Worm (Caenorhabditis elegans) whole organism, L4 larva: ENCODE results near the gene C49C3.4.

ENCODE experiments used
- F10B5.3 ChIP-seq: sonication (generic microtip); optimal IDR thresholded peaks from 2 replicates; lab custom pipeline; 2016; ENCODE audit warnings: mild to moderate bottlenecking, missing genetic modification characterization, missing compliant biosample characterization
- F26F4.8 ChIP-seq: fragments of 200-800 bp; sonication (Bioruptor generic); conservative IDR thresholded peaks from 2 replicates; pipeline ENCODE4 v1.3.6; 2022; ENCODE audit warnings: missing genetic modification characterization, missing compliant biosample characterization
- F37D6.2 ChIP-seq: sonication (generic microtip); optimal IDR thresholded peaks from 2 replicates; lab custom pipeline; 2016; ENCODE audit warnings: mild to moderate bottlenecking, missing genetic modification characterization, missing compliant biosample characterization
- F44E2.7 ChIP-seq: fragments of 200-800 bp; sonication (Bioruptor generic); IDR thresholded peaks from 2 replicates; pipeline ENCODE4 v2.1.2; 2022; ENCODE audit warnings: missing genetic modification characterization, missing compliant biosample characterization
- R02D3.7 ChIP-seq: fragments of 150-350 bp; sonication (generic microtip); optimal IDR thresholded peaks from 3 replicates; lab custom pipeline; 2014; ENCODE audit warnings: missing biosample characterization, missing genetic modification characterization
- T20F7.1 ChIP-seq: fragments of 200-800 bp; sonication (Bioruptor generic); optimal IDR thresholded peaks from 2 replicates; lab custom pipeline; 2018; ENCODE audit warnings: mild to moderate bottlenecking, missing genetic modification characterization, missing compliant biosample characterization
- T26A8.4 ChIP-seq: fragments of 200-800 bp; sonication (Bioruptor generic); IDR thresholded peaks from 2 replicates; pipeline ENCODE4 v1.3.6; 2022; ENCODE audit warnings: missing genetic modification characterization, missing compliant biosample characterization
- Y5F2A.4 ChIP-seq: fragments of 200-800 bp; sonication (Bioruptor generic); optimal IDR thresholded peaks from 2 replicates; lab custom pipeline; 2018; ENCODE audit warnings: mild to moderate bottlenecking, missing genetic modification characterization, missing compliant biosample characterization
- ZK337.2 ChIP-seq: fragments of 200-800 bp; sonication (Bioruptor generic); IDR thresholded peaks from 2 replicates; pipeline ENCODE4 v1.3.6; 2022; ENCODE audit warnings: missing genetic modification reagents, missing genetic modification characterization, missing compliant biosample characterization
- aha-1 ChIP-seq: fragments of 150-350 bp; peaks from one replicate; lab custom pipeline; 2014; ENCODE audit warnings: missing biosample characterization, missing genetic modification characterization
- ceh-20 ChIP-seq: fragments of 200-800 bp; sonication (Bioruptor generic); IDR thresholded peaks from 2 replicates; pipeline ENCODE4 v1.3.6; 2022; ENCODE audit warnings: missing genetic modification reagents, missing genetic modification characterization, missing compliant biosample characterization
- ceh-32 ChIP-seq: sonication (generic microtip); optimal IDR thresholded peaks from 2 replicates; lab custom pipeline; 2016; ENCODE audit warnings: mild to moderate bottlenecking, missing genetic modification characterization, missing compliant biosample characterization; ENCODE audit not compliant: poor library complexity
- ceh-82 ChIP-seq: sonication (generic microtip); optimal IDR thresholded peaks from 2 replicates; lab custom pipeline; 2017; ENCODE audit warnings: missing biosample characterization, missing genetic modification characterization
- daf-8 ChIP-seq: fragments of 200-800 bp; sonication (Bioruptor generic); IDR thresholded peaks from 2 replicates; pipeline ENCODE4 v1.3.6; 2022; ENCODE audit warnings: missing genetic modification characterization, missing compliant biosample characterization
- dmd-6 ChIP-seq: fragments of 200-800 bp; sonication (Bioruptor generic); IDR thresholded peaks from 2 replicates; pipeline ENCODE4 v1.3.6; 2022; ENCODE audit warnings: missing genetic modification reagents, missing genetic modification characterization, missing compliant biosample characterization
- dpl-1 ChIP-seq: fragments of 150-350 bp; optimal IDR thresholded peaks from 2 replicates; lab custom pipeline; 2014; ENCODE audit warnings: missing biosample characterization, missing genetic modification reagents, missing genetic modification characterization
- egl-27 ChIP-seq: sonication (generic microtip); optimal IDR thresholded peaks from 3 replicates; lab custom pipeline; 2017; ENCODE audit warnings: missing biosample characterization, missing genetic modification reagents, missing genetic modification characterization
- egl-43 ChIP-seq: fragments of 200-800 bp; sonication (Bioruptor generic); IDR thresholded peaks from 2 replicates; pipeline ENCODE4 v1.3.6; 2022; ENCODE audit warnings: missing genetic modification reagents, missing genetic modification characterization, missing compliant biosample characterization
- hlh-30 ChIP-seq: sonication (generic microtip); optimal IDR thresholded peaks from 2 replicates; lab custom pipeline; 2017; ENCODE audit warnings: antibody characterized with exemption, mild to moderate bottlenecking, missing genetic modification characterization, missing compliant biosample characterization; ENCODE audit not compliant: insufficient read depth
- jun-1 ChIP-seq: fragments of 150-350 bp; optimal IDR thresholded peaks from 2 replicates; lab custom pipeline; 2014; ENCODE audit warnings: missing biosample characterization, missing genetic modification reagents, missing genetic modification characterization
- lim-7 ChIP-seq: fragments of 200-800 bp; sonication (Bioruptor generic); IDR thresholded peaks from 2 replicates; pipeline ENCODE4 v1.3.6; 2022; ENCODE audit warnings: missing genetic modification characterization, missing compliant biosample characterization
- lin-1 ChIP-seq: fragments of 200-800 bp; sonication (Bioruptor generic); IDR thresholded peaks from 2 replicates; pipeline ENCODE4 v1.3.6; 2022; ENCODE audit warnings: missing genetic modification reagents, missing genetic modification characterization, missing compliant biosample characterization
- lin-13 ChIP-seq: fragments of 150-350 bp; optimal IDR thresholded peaks from 2 replicates; lab custom pipeline; 2014; ENCODE audit warnings: missing biosample characterization, missing genetic modification reagents, missing genetic modification characterization
- lir-3 ChIP-seq: sonication (generic microtip); optimal IDR thresholded peaks from 2 replicates; lab custom pipeline; 2016; ENCODE audit warnings: mild to moderate bottlenecking, missing genetic modification characterization, missing compliant biosample characterization
- lsy-2 ChIP-seq, 2 experiments: fragments of 150-350 bp in 1 of 2; sonication (generic microtip) in 1 of 2; optimal IDR thresholded peaks; 2 replicates each; lab custom pipeline; 2014 to 2017; ENCODE audit warnings: missing biosample characterization in 2 of 2, missing genetic modification characterization in 2 of 2
- madf-5 ChIP-seq, 2 experiments: fragments of 200-800 bp; sonication (Bioruptor generic); IDR thresholded peaks; 2 replicates each; pipeline ENCODE4 v1.3.6; 2022; ENCODE audit warnings: missing compliant biosample characterization in 2 of 2, missing genetic modification characterization in 2 of 2
- mdl-1 ChIP-seq, 2 experiments: fragments of 150-350 bp in 1 of 2; sonication (generic microtip) in 1 of 2; optimal IDR thresholded peaks; 2 replicates each; lab custom pipeline; 2014 to 2017; ENCODE audit warnings: missing biosample characterization in 2 of 2, missing genetic modification characterization in 2 of 2
- mep-1 ChIP-seq: fragments of 150-350 bp; sonication (generic microtip); optimal IDR thresholded peaks from 3 replicates; lab custom pipeline; 2014; ENCODE audit warnings: missing biosample characterization, missing genetic modification characterization
- mes-2 ChIP-seq: sonication (generic microtip); optimal IDR thresholded peaks from 2 replicates; lab custom pipeline; 2016; ENCODE audit warnings: missing genotype, mild to moderate bottlenecking, missing genetic modification characterization, missing compliant biosample characterization; ENCODE audit not compliant: poor library complexity, severe bottlenecking
- nhr-25 ChIP-seq: sonication (generic microtip); optimal IDR thresholded peaks from 2 replicates; lab custom pipeline; 2017; ENCODE audit warnings: missing genetic modification characterization, mild to moderate bottlenecking, missing compliant biosample characterization, antibody characterized with exemption, moderate library complexity, borderline replicate concordance; ENCODE audit not compliant: insufficient read depth
- nhr-42 ChIP-seq: fragments of 200-800 bp; sonication (Bioruptor generic); IDR thresholded peaks from 2 replicates; pipeline ENCODE4 v1.3.6; 2022; ENCODE audit warnings: missing genetic modification characterization, missing compliant biosample characterization
- nhr-48 ChIP-seq: sonication (generic microtip); optimal IDR thresholded peaks from 2 replicates; lab custom pipeline; 2016; ENCODE audit warnings: mild to moderate bottlenecking, missing genetic modification characterization, missing compliant biosample characterization
- nhr-6 ChIP-seq: fragments of 150-350 bp; optimal IDR thresholded peaks from 2 replicates; lab custom pipeline; 2014; ENCODE audit warnings: missing biosample characterization, missing genetic modification characterization
- nhr-77 ChIP-seq: fragments of 150-350 bp; optimal IDR thresholded peaks from 2 replicates; lab custom pipeline; 2014; ENCODE audit warnings: missing biosample characterization, missing genetic modification characterization
- php-3 ChIP-seq: fragments of 200-800 bp; sonication (Bioruptor generic); IDR thresholded peaks from 2 replicates; pipeline ENCODE4 v1.3.6; 2022; ENCODE audit warnings: missing genetic modification reagents, missing genetic modification characterization, missing compliant biosample characterization
- saeg-2 ChIP-seq: fragments of 200-800 bp; sonication (Bioruptor generic); IDR thresholded peaks from 2 replicates; pipeline ENCODE4 v1.3.6; 2022; ENCODE audit warnings: missing genetic modification reagents, missing genetic modification characterization, missing compliant biosample characterization
- skn-1 ChIP-seq: fragments of 150-350 bp; optimal IDR thresholded peaks from 2 replicates; lab custom pipeline; 2014; ENCODE audit warnings: missing biosample characterization, missing genetic modification characterization
- snpc-4 ChIP-seq: fragments of 150-350 bp; optimal IDR thresholded peaks from 2 replicates; lab custom pipeline; 2014; ENCODE audit warnings: missing biosample characterization, missing genetic modification characterization
- spr-1 ChIP-seq: sonication (generic microtip); optimal IDR thresholded peaks from 2 replicates; lab custom pipeline; 2016; ENCODE audit warnings: mild to moderate bottlenecking, missing genetic modification characterization, missing compliant biosample characterization
- tag-97 ChIP-seq: fragments of 200-800 bp; sonication (Bioruptor generic); IDR thresholded peaks from 2 replicates; pipeline ENCODE4 v1.3.6; 2022; ENCODE audit warnings: missing genetic modification characterization, missing compliant biosample characterization
- tra-1 ChIP-seq: fragments of 200-800 bp; sonication (Bioruptor generic); IDR thresholded peaks from 2 replicates; pipeline ENCODE4 v1.3.6; 2022; ENCODE audit warnings: missing genetic modification reagents, missing genetic modification characterization, missing compliant biosample characterization
- unc-130 ChIP-seq: sonication (generic microtip); optimal IDR thresholded peaks from 2 replicates; lab custom pipeline; 2016; ENCODE audit warnings: missing genetic modification reagents, missing genetic modification characterization, missing compliant biosample characterization
- unc-39 ChIP-seq: sonication (generic microtip); optimal IDR thresholded peaks from 2 replicates; lab custom pipeline; 2017; ENCODE audit warnings: missing biosample characterization, missing genetic modification characterization
- vab-7 ChIP-seq: fragments of 200-800 bp; sonication (Bioruptor generic); IDR thresholded peaks from 2 replicates; pipeline ENCODE4 v1.3.6; 2022; ENCODE audit warnings: missing genetic modification reagents, missing genetic modification characterization, missing compliant biosample characterization
- zag-1 ChIP-seq: fragments of 150-350 bp; optimal IDR thresholded peaks from 2 replicates; lab custom pipeline; 2014; ENCODE audit warnings: missing biosample characterization, missing genetic modification characterization
- zfp-3 ChIP-seq: fragments of 200-800 bp; sonication (Bioruptor generic); conservative IDR thresholded peaks from 2 replicates; pipeline ENCODE4 v1.3.6; 2022; ENCODE audit warnings: missing genetic modification reagents, missing genetic modification characterization, missing compliant biosample characterization
- zip-11 ChIP-seq: fragments of 200-800 bp; sonication (Bioruptor generic); IDR thresholded peaks from 2 replicates; pipeline ENCODE4 v1.3.6; 2022; ENCODE audit warnings: missing genetic modification characterization, missing compliant biosample characterization
- zip-2 ChIP-seq: fragments of 150-350 bp; optimal IDR thresholded peaks from 2 replicates; lab custom pipeline; 2014; ENCODE audit warnings: missing biosample characterization, missing genetic modification characterization
- ztf-11 ChIP-seq: fragments of 150-350 bp; optimal IDR thresholded peaks from 2 replicates; lab custom pipeline; 2014; ENCODE audit warnings: missing biosample characterization, missing genetic modification characterization

Gene C49C3.4

ce11 chrIV:17281060-17282021, 39.3 kb upstream of the C49C3.4 start (continued):
- TF ChIP-seq R02D3.7 (no peak), vab-7 (GFP tag; lab: Robert Waterston, UW) (peak; percentile 70), T20F7.1 (GFP tag; lab: Kevin White, UChicago) (peak; percentile 85), zfp-3 (GFP tag; lab: Robert Waterston, UW) (peak; percentile 98), lim-7 (GFP tag; lab: Robert Waterston, UW) (peak; percentile 75; the same call in 1 of the 2 replicates), nhr-42 (GFP tag; lab: Robert Waterston, UW) (no peak), T26A8.4 (GFP tag; lab: Robert Waterston, UW) (peak; percentile 86), ceh-82 (tag; lab: Kevin White, UChicago) (no peak), dmd-6 (peak; percentile 59), nhr-6 (tag; lab: Kevin White, UChicago) (peak; percentile 61), nhr-25 (tag; lab: Kevin White, UChicago) (no peak), tag-97 (GFP tag; lab: Robert Waterston, UW) (no peak), jun-1 (tag; lab: Kevin White, UChicago) (no peak), lin-13 (GFP tag; lab: Kevin White, UChicago) (peak; percentile 89), ceh-20 (GFP tag; lab: Robert Waterston, UW) (peak; percentile 49; the same call in 1 of the 2 replicates), egl-43 (GFP tag; lab: Robert Waterston, UW) (peak; percentile 81), F37D6.2 (tag; lab: Kevin White, UChicago) (peak; percentile 44), unc-39 (tag; lab: Kevin White, UChicago) (no peak), mes-2 (tag; lab: Kevin White, UChicago) (peak; percentile 44), Y5F2A.4 (peak; percentile 60), lir-3 (tag; lab: Kevin White, UChicago) (no peak), zip-2 (tag; lab: Kevin White, UChicago) (peak; percentile 33), saeg-2 (GFP tag; lab: Robert Waterston, UW) (0 out of 2 replicates have a peak, but pooled peaks have one; percentile 6), zag-1 (tag; lab: Kevin White, UChicago) (no peak), unc-130 (GFP tag; lab: Kevin White, UChicago) (no peak), F10B5.3 (peak; percentile 40), ceh-32 (tag; lab: Kevin White, UChicago) (no peak), mdl-1 (tag; optimal IDR thresholded peaks at IDR 0.05; lab: Kevin White, UChicago) (no peak), snpc-4 (tag; lab: Kevin White, UChicago) (no peak), php-3 (GFP tag; lab: Robert Waterston, UW) (peak; percentile 50; the same call in 1 of the 2 replicates), spr-1 (peak; percentile 56), hlh-30 (tag; lab: Kevin White, UChicago) (peak; percentile 49), tra-1 (no peak; the same call in 1 of the 2 replicates), nhr-77 (tag; lab: Kevin White, UChicago) (no peak), dpl-1 (GFP tag; lab: Kevin White, UChicago) (peak; percentile 55), skn-1 (tag; lab: Kevin White, UChicago) (no peak), ZK337.2 (no peak), madf-5 (GFP tag; IDR thresholded peaks at IDR 0.05; lab: Robert Waterston, UW) (peak; percentile 62 to 71), mep-1 (tag; lab: Kevin White, UChicago) (peak; percentile 89), F26F4.8 (peak; percentile 56; the same call in 1 of the 2 replicates), aha-1 (tag; lab: Kevin White, UChicago) (peak; percentile 95), ztf-11 (tag; lab: Kevin White, UChicago) (no peak), egl-27 (tag; lab: Kevin White, UChicago) (no peak), lsy-2 (tag; optimal IDR thresholded peaks at IDR 0.05; lab: Kevin White, UChicago) (peak in 1 of 2 experiments; percentile 91), F44E2.7 (GFP tag; lab: Robert Waterston, UW) (no peak), lin-1 (GFP tag; lab: Robert Waterston, UW) (peak; percentile 58; the same call in 1 of the 2 replicates), daf-8 (GFP tag; lab: Robert Waterston, UW) (0 out of 2 replicates have a peak, but pooled peaks have one; percentile 10), zip-11 (GFP tag; lab: Robert Waterston, UW) (no peak), nhr-48 (tag; lab: Kevin White, UChicago) (no peak)
